Worm (Caenorhabditis elegans) whole organism, L2 larva: ENCODE data around the gene asp-14.

Experiments used
- C34F6.9 ChIP-seq: fragments of 150-350 bp; optimal IDR thresholded peaks from 2 replicates; lab custom pipeline; 2014; ENCODE audit warnings: missing biosample characterization, missing genetic modification characterization
- F13H6.1 ChIP-seq: sonication (generic microtip); optimal IDR thresholded peaks from 2 replicates; lab custom pipeline; 2016; ENCODE audit warnings: missing genetic modification characterization, missing compliant biosample characterization
- R02D3.7 ChIP-seq: fragments of 150-350 bp; optimal IDR thresholded peaks from 2 replicates; lab custom pipeline; 2014; ENCODE audit warnings: missing biosample characterization, missing genetic modification characterization
- Y55F3AM.14 ChIP-seq: fragments of 200-800 bp; sonication (Bioruptor generic); optimal IDR thresholded peaks from 2 replicates; lab custom pipeline; 2018; ENCODE audit warnings: mild to moderate bottlenecking, missing genetic modification characterization, missing compliant biosample characterization
- ZK546.5 ChIP-seq: sonication (generic microtip); optimal IDR thresholded peaks from 2 replicates; lab custom pipeline; 2017; ENCODE audit warnings: missing biosample characterization, missing genetic modification characterization
- aly-2 ChIP-seq: fragments of 150-350 bp; optimal IDR thresholded peaks from 2 replicates; lab custom pipeline; 2014; ENCODE audit warnings: missing biosample characterization, missing genetic modification characterization
- ama-1 ChIP-seq: fragments of 150-350 bp; optimal IDR thresholded peaks from 2 replicates; lab custom pipeline; 2018; ENCODE audit warnings: inconsistent platforms
- blmp-1 ChIP-seq: sonication (generic microtip); optimal IDR thresholded peaks from 2 replicates; lab custom pipeline; 2017; ENCODE audit warnings: missing genetic modification characterization, mild to moderate bottlenecking, missing compliant biosample characterization, antibody characterized with exemption, moderate library complexity; ENCODE audit not compliant: insufficient read depth
- ceh-82 ChIP-seq: fragments of 150-350 bp; optimal IDR thresholded peaks from 2 replicates; lab custom pipeline; 2014; ENCODE audit warnings: missing biosample characterization, missing genetic modification characterization
- crh-2 ChIP-seq: sonication (generic microtip); optimal IDR thresholded peaks from 2 replicates; lab custom pipeline; 2017; ENCODE audit warnings: missing biosample characterization, missing genetic modification characterization
- dmd-4 ChIP-seq: sonication (generic microtip); optimal IDR thresholded peaks from 2 replicates; lab custom pipeline; 2017; ENCODE audit warnings: missing biosample characterization, missing genetic modification characterization
- egl-27 ChIP-seq: sonication (generic microtip); optimal IDR thresholded peaks from 3 replicates; lab custom pipeline; 2017; ENCODE audit warnings: missing biosample characterization, missing genetic modification reagents, missing genetic modification characterization
- elt-1 ChIP-seq: fragments of 150-350 bp; optimal IDR thresholded peaks from 2 replicates; lab custom pipeline; 2014; ENCODE audit warnings: missing biosample characterization, missing genetic modification characterization
- elt-3 ChIP-seq: sonication (generic microtip); optimal IDR thresholded peaks from 2 replicates; lab custom pipeline; 2017; ENCODE audit warnings: missing biosample characterization, missing genetic modification characterization
- fos-1 ChIP-seq: fragments of 150-350 bp; optimal IDR thresholded peaks from 2 replicates; lab custom pipeline; 2014; ENCODE audit warnings: missing biosample characterization, missing genetic modification characterization
- gmeb-1 ChIP-seq: fragments of 150-350 bp; optimal IDR thresholded peaks from 2 replicates; lab custom pipeline; 2014; ENCODE audit warnings: missing biosample characterization, missing genetic modification characterization
- lin-11 ChIP-seq: fragments of 150-350 bp; sonication (generic microtip); optimal IDR thresholded peaks from 2 replicates; lab custom pipeline; 2014; ENCODE audit warnings: missing biosample characterization, missing genetic modification characterization, inconsistent platforms, mixed read lengths
- lin-13 ChIP-seq: fragments of 150-350 bp; optimal IDR thresholded peaks from 2 replicates; lab custom pipeline; 2014; ENCODE audit warnings: missing biosample characterization, missing genetic modification reagents, missing genetic modification characterization
- lin-39 ChIP-seq: fragments of 150-350 bp; optimal IDR thresholded peaks from 2 replicates; lab custom pipeline; 2014; ENCODE audit warnings: missing biosample characterization, missing genetic modification reagents, missing genetic modification characterization
- lsy-2 ChIP-seq, 2 experiments: fragments of 150-350 bp in 1 of 2; sonication (generic microtip) in 1 of 2; optimal IDR thresholded peaks; 2 replicates each; lab custom pipeline; 2014 to 2017; ENCODE audit warnings: missing biosample characterization in 2 of 2, missing genetic modification characterization in 2 of 2
- mdl-1 ChIP-seq, 2 experiments: fragments of 150-350 bp in 1 of 2; sonication (generic microtip) in 1 of 2; optimal IDR thresholded peaks; 2 replicates each; lab custom pipeline; 2017; ENCODE audit warnings: missing biosample characterization in 2 of 2, missing genetic modification characterization in 2 of 2
- nhr-11 ChIP-seq: fragments of 150-350 bp; optimal IDR thresholded peaks from 2 replicates; lab custom pipeline; 2014; ENCODE audit warnings: missing biosample characterization, missing genetic modification characterization
- nhr-12 ChIP-seq: fragments of 150-350 bp; optimal IDR thresholded peaks from 2 replicates; lab custom pipeline; 2014; ENCODE audit warnings: missing biosample characterization, missing genetic modification characterization
- nhr-129 ChIP-seq: fragments of 150-350 bp; optimal IDR thresholded peaks from 2 replicates; lab custom pipeline; 2014; ENCODE audit warnings: missing biosample characterization, missing genetic modification characterization
- nhr-21 ChIP-seq: fragments of 150-350 bp; optimal IDR thresholded peaks from 2 replicates; lab custom pipeline; 2014; ENCODE audit warnings: missing biosample characterization, missing genetic modification characterization
- nhr-23 ChIP-seq: fragments of 150-350 bp; optimal IDR thresholded peaks from 2 replicates; lab custom pipeline; 2014; ENCODE audit warnings: missing biosample characterization, missing genetic modification reagents, missing genetic modification characterization
- nhr-237 ChIP-seq: fragments of 150-350 bp; optimal IDR thresholded peaks from 2 replicates; lab custom pipeline; 2014; ENCODE audit warnings: missing biosample characterization, missing genetic modification characterization
- nhr-25 ChIP-seq: fragments of 150-350 bp; sonication (generic microtip); optimal IDR thresholded peaks from 3 replicates; lab custom pipeline; 2014; ENCODE audit warnings: missing biosample characterization, missing genetic modification characterization
- nhr-6 ChIP-seq: fragments of 150-350 bp; optimal IDR thresholded peaks from 2 replicates; lab custom pipeline; 2014; ENCODE audit warnings: missing biosample characterization, missing genetic modification characterization
- skn-1 ChIP-seq: sonication (generic microtip); optimal IDR thresholded peaks from 2 replicates; lab custom pipeline; 2017; ENCODE audit warnings: missing biosample characterization, missing genetic modification characterization
- sma-9 ChIP-seq, 2 experiments: fragments of 150-350 bp in 1 of 2; sonication (generic microtip) in 1 of 2; optimal IDR thresholded peaks; 2 replicates each; lab custom pipeline; 2014 to 2016; ENCODE audit warnings: missing genetic modification characterization in 2 of 2, mild to moderate bottlenecking in 1 of 2, missing biosample characterization in 1 of 2, missing compliant biosample characterization in 1 of 2, missing genetic modification reagents in 1 of 2, moderate library complexity in 1 of 2
- snpc-4 ChIP-seq: fragments of 150-350 bp; optimal IDR thresholded peaks from 2 replicates; lab custom pipeline; 2014; ENCODE audit warnings: missing biosample characterization, missing genetic modification characterization
- unc-39 ChIP-seq: fragments of 150-350 bp; optimal IDR thresholded peaks from 2 replicates; lab custom pipeline; 2014; ENCODE audit warnings: missing biosample characterization, missing genetic modification characterization
- unc-55 ChIP-seq: fragments of 150-350 bp; sonication (generic microtip); optimal IDR thresholded peaks from 3 replicates; lab custom pipeline; 2014; ENCODE audit warnings: missing biosample characterization, missing genetic modification reagents, missing genetic modification characterization
- zag-1 ChIP-seq: fragments of 150-350 bp; optimal IDR thresholded peaks from 2 replicates; lab custom pipeline; 2014; ENCODE audit warnings: missing biosample characterization, missing genetic modification characterization
- ztf-1 ChIP-seq: fragments of 200-800 bp; sonication (Bioruptor generic); conservative IDR thresholded peaks from 2 replicates; pipeline ENCODE4 v1.3.6; 2022; ENCODE audit warnings: missing genetic modification characterization, missing compliant biosample characterization
- ztf-4 ChIP-seq: fragments of 150-350 bp; optimal IDR thresholded peaks from 2 replicates; lab custom pipeline; 2014; ENCODE audit warnings: missing biosample characterization, missing genetic modification characterization

Gene asp-14

DNA sequence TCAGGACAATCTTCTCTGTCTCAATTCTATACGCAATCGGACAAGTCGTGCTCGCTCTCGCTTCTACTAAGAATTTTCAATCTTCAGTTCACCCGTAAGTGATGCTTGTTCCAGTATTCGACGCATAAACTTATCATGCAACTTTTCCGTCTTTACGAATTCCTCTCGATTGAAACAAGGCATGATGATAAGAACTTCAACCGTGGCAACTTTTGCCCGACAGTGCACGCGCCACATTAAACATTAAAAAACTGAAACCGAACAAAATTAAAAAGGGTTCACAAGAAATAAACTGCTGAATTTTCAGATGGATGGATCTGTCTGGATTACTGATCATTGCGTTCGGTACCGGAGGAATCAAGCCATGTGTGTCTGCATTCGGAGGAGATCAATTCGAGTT lies 12.0 kb upstream of the asp-14 start:
- TF ChIP-seq C34F6.9 (tag; lab: Kevin White, UChicago): no peak
- TF ChIP-seq aly-2 (tag; lab: Kevin White, UChicago): no peak
- TF ChIP-seq fos-1: peak; percentile 29
- TF ChIP-seq, all 48 proteins: peak for 1

- TF ChIP-seq nhr-12 (tag; lab: Kevin White, UChicago) (no peak), lsy-2 (tag; optimal IDR thresholded peaks at IDR 0.05; lab: Kevin White, UChicago) (no peak), snpc-4 (tag; lab: Kevin White, UChicago) (no peak), nhr-237 (no peak), nhr-11 (tag; lab: Kevin White, UChicago) (no peak), gmeb-1 (tag; lab: Kevin White, UChicago) (peak; percentile 17), nhr-23 (tag; lab: Kevin White, UChicago) (no peak), sma-9 (GFP tag; optimal IDR thresholded peaks at IDR 0.05; lab: Kevin White, UChicago) (peak; percentile 9), sma-9 (tag; optimal IDR thresholded peaks at IDR 0.05; lab: Kevin White, UChicago) (no peak)
These were observed 11.5 kb upstream of the asp-14 start for ce11 chrX:6458001-6458400.

DNA sequence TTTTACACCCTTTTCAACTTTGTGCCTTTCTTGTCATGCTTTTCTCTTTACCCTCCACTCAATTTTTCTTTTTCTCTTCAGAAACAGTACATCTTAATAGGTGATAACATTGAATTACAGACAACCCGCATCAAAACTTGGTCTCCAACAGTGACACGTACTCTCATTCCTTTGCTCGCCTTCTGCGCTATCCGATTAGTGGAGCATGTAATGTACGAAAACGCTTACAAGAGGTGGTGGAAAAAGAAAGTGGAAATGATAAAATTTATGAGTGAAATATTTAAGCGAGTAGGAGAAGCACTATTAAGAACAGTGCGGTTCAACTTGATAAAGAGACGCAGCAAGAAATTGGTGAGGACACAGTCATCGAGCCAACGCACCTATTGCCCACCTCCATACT lies 10.1 kb upstream of the asp-14 start, which contains the start of gene pept-1:
TSS of gene pept-1 (plus strand) at position 306 of the 400 bp plus-strand sequence.
- TF ChIP-seq lin-11 (tag; lab: Kevin White, UChicago): no peak
- TF ChIP-seq blmp-1: no peak
- no peak for TF ChIP-seq aly-2 (tag; lab: Kevin White, UChicago)
- TF ChIP-seq gmeb-1 (tag; lab: Kevin White, UChicago): peak; percentile 46
- TF ChIP-seq sma-9 (GFP tag; optimal IDR thresholded peaks at IDR 0.05; lab: Kevin White, UChicago): peak; percentile 68
- no peak for TF ChIP-seq sma-9 (tag; optimal IDR thresholded peaks at IDR 0.05; lab: Kevin White, UChicago)
- TF ChIP-seq fos-1: peak; percentile 92
- no peak for TF ChIP-seq C34F6.9 (tag; lab: Kevin White, UChicago)
- no peak for TF ChIP-seq ztf-4 (tag; lab: Kevin White, UChicago)
- TF ChIP-seq unc-39 (tag; lab: Kevin White, UChicago): no peak
- TF ChIP-seq crh-2 (tag; lab: Kevin White, UChicago): peak; percentile 70
- no peak for TF ChIP-seq snpc-4 (tag; lab: Kevin White, UChicago)
- TF ChIP-seq skn-1 (tag; lab: Kevin White, UChicago): no peak
- no peak for TF ChIP-seq lin-39 (tag; lab: Kevin White, UChicago)
- peak; percentile 63 for TF ChIP-seq F13H6.1
- no peak for TF ChIP-seq nhr-6
- no peak for TF ChIP-seq ceh-82 (tag; lab: Kevin White, UChicago)
- no peak for TF ChIP-seq nhr-23 (tag; lab: Kevin White, UChicago)
- no peak for TF ChIP-seq nhr-21 (tag; lab: Kevin White, UChicago)
- peak; percentile 44 for TF ChIP-seq egl-27 (tag; lab: Kevin White, UChicago)
- TF ChIP-seq unc-55 (GFP tag; lab: Kevin White, UChicago): no peak

DNA sequence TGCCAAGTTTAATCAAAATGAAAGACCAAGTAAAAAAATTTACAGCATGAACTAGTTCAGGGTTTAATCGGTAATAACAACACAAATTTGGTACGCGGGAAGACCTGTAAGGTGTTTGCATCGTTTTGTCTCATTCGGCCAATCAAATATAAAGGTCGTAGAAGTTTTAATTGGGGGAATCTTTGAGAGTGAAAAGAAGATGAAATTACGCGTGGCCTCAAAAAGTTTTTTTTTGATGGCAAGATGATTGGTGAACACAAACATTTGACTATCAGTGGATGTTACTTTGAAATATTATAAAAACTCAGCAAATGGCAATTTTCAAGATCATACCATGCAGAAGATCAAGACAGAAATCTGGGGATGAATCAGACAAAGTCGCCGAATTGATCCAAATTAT lies 8.7 kb upstream of the asp-14 start, which contains the start of gene nas-33:
TSS of gene nas-33 (minus strand) at position 101 of the 400 bp plus-strand sequence.
- TF ChIP-seq ama-1 (no peak), ztf-1 (GFP tag; lab: Robert Waterston, UW) (no peak), ceh-82 (tag; lab: Kevin White, UChicago) (no peak), snpc-4 (tag; lab: Kevin White, UChicago) (no peak), blmp-1 (no peak), fos-1 (no peak)

DNA sequence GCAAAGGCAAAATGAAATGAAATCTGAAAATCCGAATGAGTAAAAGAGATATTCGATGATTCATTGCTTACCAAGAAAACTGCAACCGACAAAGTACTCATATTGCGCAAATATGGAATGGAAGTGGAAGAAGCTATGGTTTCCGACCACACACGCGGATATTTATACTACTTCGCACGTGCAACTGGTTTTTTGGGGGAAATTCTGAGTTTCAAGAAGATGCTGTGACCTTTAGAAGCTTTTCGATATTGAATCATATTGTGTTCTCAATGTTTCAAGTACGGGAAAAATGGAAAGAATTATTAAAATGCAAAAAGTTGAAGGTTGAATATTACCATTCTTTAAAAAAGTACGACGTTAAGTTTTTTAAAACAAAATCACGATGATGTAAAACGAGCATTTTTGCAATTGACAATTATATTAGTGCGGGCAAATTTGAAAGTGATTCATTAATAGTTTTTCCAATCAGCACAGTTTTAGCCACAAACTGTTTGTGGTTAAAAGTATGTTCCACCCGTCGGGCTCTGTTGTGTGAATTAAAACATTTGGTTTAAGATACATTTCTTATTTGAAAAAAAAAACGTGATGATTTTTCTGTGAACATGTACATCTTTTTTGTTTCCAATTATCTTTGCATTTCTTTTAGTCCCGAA lies 4.5 kb upstream of the asp-14 start, which contains the start of the genes grl-6 and K10C2.6:
TSS of gene grl-6 (minus strand) at position 101 of the 653 bp plus-strand sequence.
TSS of gene K10C2.6 (plus strand) at position 603 of the 653 bp plus-strand sequence.
- TF ChIP-seq nhr-6 (no peak), aly-2 (tag; lab: Kevin White, UChicago) (no peak), nhr-25 (no peak), fos-1 (no peak), nhr-23 (tag; lab: Kevin White, UChicago) (no peak), nhr-21 (tag; lab: Kevin White, UChicago) (no peak), egl-27 (tag; lab: Kevin White, UChicago) (no peak), dmd-4 (tag; lab: Kevin White, UChicago) (no peak), Y55F3AM.14 (GFP tag; lab: Kevin White, UChicago) (no peak), mdl-1 (tag; optimal IDR thresholded peaks at IDR 0.05; lab: Kevin White, UChicago) (no peak), R02D3.7 (no peak), ZK546.5 (tag; lab: Kevin White, UChicago) (no peak), zag-1 (no peak), elt-3 (tag; lab: Kevin White, UChicago) (no peak), unc-55 (GFP tag; lab: Kevin White, UChicago) (no peak), C34F6.9 (tag; lab: Kevin White, UChicago) (no peak), elt-1 (tag; lab: Kevin White, UChicago) (no peak), lin-13 (GFP tag; lab: Kevin White, UChicago) (no peak), nhr-129 (tag; lab: Kevin White, UChicago) (no peak), nhr-12 (tag; lab: Kevin White, UChicago) (no peak)
